Worm (Caenorhabditis elegans) whole organism, young adult: Measurements from ENCODE around the gene smim-14.

Experiments used
- F55B11.4 ChIP-seq: sonication (generic microtip); optimal IDR thresholded peaks from 2 replicates; lab custom pipeline; 2016; ENCODE audit warnings: missing compliant biosample characterization, missing genetic modification characterization, borderline replicate concordance; ENCODE audit not compliant: insufficient read depth
- Y95B8A.8 ChIP-seq: fragments of 200-800 bp; sonication (Bioruptor generic); IDR thresholded peaks from 2 replicates; pipeline ENCODE4 v1.3.6; 2022; ENCODE audit warnings: missing genetic modification reagents, missing genetic modification characterization, missing compliant biosample characterization
- hmg-20 ChIP-seq: fragments of 200-800 bp; sonication (Bioruptor generic); IDR thresholded peaks from 2 replicates; pipeline ENCODE4 v1.3.6; 2022; ENCODE audit warnings: missing genetic modification reagents, missing genetic modification characterization, missing compliant biosample characterization
- nhr-179 ChIP-seq: sonication (generic microtip); optimal IDR thresholded peaks from 2 replicates; lab custom pipeline; 2016; ENCODE audit warnings: mild to moderate bottlenecking, missing genetic modification characterization, missing compliant biosample characterization
- nhr-90 ChIP-seq: sonication (generic microtip); optimal IDR thresholded peaks from 2 replicates; lab custom pipeline; 2016; ENCODE audit warnings: missing genotype, mild to moderate bottlenecking, missing genetic modification characterization, missing compliant biosample characterization

DNA sequence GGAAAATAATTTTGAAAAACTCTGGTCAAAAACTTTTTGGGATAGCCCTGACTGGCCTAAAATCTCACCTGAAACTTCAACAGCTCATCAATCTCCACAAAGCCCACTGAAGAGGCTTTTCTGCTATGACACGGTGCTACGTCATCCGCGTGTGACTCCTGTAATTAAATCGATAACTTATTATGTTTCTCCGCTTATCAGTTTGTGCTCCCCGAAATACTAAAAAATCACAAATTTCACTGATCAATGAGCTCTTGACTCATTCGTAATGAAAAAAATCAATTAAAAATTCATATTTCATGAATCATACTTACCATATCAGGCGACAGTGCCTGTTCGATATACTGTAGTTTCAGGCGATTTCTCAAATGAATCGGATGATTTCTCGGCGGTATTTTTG, 5.5 kb upstream of the smim-14 start:
- TF ChIP-seq hmg-20 (GFP tag; lab: Robert Waterston, UW) (no peak), Y95B8A.8 (GFP tag; lab: Robert Waterston, UW) (no peak), F55B11.4 (tag; lab: Kevin White, UChicago) (no peak), nhr-179 (tag; lab: Kevin White, UChicago) (no peak), nhr-90 (tag; lab: Kevin White, UChicago) (no peak)
